Fruit fly (Drosophila melanogaster) whole organism: ENCODE data around the gene Grip163.

ENCODE experiments used
- CG8478 ChIP-seq: fragments of >200 bp; optimal IDR thresholded peaks from 2 replicates; lab custom pipeline; 2018; ENCODE audit warnings: inconsistent platforms
- Dll ChIP-seq: fragments of >200 bp; optimal IDR thresholded peaks from 2 replicates; lab custom pipeline; 2017
- EcR ChIP-seq, 2 experiments: fragments of >200 bp; optimal IDR thresholded peaks; 2 replicates each; lab custom pipeline; 2017; ENCODE audit warnings: missing biosample characterization in 2 of 2, missing genetic modification characterization in 2 of 2, missing genetic modification reagents in 2 of 2
- pan ChIP-seq: fragments of >200 bp; optimal IDR thresholded peaks from 2 replicates; lab custom pipeline; 2017
- psq ChIP-seq: fragments of >200 bp; optimal IDR thresholded peaks from 2 replicates; lab custom pipeline; 2017
- usp ChIP-seq: fragments of >200 bp; optimal IDR thresholded peaks from 2 replicates; lab custom pipeline; 2017; ENCODE audit warnings: missing biosample characterization, missing genetic modification characterization, mixed read lengths

DNA sequence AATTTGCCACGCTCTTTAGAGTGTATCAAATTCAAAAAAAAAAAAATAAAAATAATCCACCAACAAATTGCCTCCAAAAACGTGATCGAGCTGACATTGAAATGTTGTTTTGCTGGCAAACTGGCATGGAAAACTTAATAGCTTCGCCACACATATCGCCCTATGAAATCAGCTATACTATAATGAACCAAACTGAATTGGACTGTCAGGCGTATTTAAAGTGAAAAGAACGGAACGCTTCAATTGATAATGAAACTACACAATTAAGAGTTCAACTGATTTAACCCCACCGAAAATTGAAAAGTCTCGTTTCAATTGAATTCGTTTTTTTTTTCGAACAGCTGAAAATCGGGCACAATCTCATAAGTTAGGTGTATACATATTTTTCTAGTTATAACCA, 41.1 kb upstream of the Grip163 start:
- TF ChIP-seq pan (lab: Kevin White, UChicago) = no peak
- no peak for TF ChIP-seq psq (lab: Kevin White, UChicago)
- no peak for TF ChIP-seq usp (GFP tag; lab: Kevin White, UChicago)
- TF ChIP-seq EcR (GFP tag; optimal IDR thresholded peaks at IDR 0.05; lab: Kevin White, UChicago) = no peak
- TF ChIP-seq Dll (lab: Kevin White, UChicago) = no peak
- no peak for TF ChIP-seq CG8478 (lab: Kevin White, UChicago)
